Worm (Caenorhabditis elegans) whole organism, L1 larva: ENCODE results near the gene zip-5.

Source experiments
- C34B4.2 ChIP-seq: sonication (generic microtip); optimal IDR thresholded peaks from 2 replicates; lab custom pipeline; 2017; ENCODE audit warnings: mild to moderate bottlenecking, missing genetic modification characterization, missing compliant biosample characterization
- F16B12.6 ChIP-seq: fragments of 150-350 bp; optimal IDR thresholded peaks from 2 replicates; lab custom pipeline; 2014; ENCODE audit warnings: missing biosample characterization, missing genetic modification characterization
- Y116A8C.19 ChIP-seq: sonication (generic microtip); optimal IDR thresholded peaks from 2 replicates; lab custom pipeline; 2016; ENCODE audit warnings: missing compliant biosample characterization, missing genetic modification characterization, borderline replicate concordance
- aly-2 ChIP-seq: fragments of 150-350 bp; optimal IDR thresholded peaks from 2 replicates; lab custom pipeline; 2014; ENCODE audit warnings: missing biosample characterization, missing genetic modification characterization
- ceh-63 ChIP-seq: fragments of 200-800 bp; sonication (Bioruptor generic); optimal IDR thresholded peaks from 2 replicates; lab custom pipeline; 2018; ENCODE audit warnings: mild to moderate bottlenecking, missing genetic modification characterization, missing compliant biosample characterization
- efl-3 ChIP-seq: fragments of 200-800 bp; sonication (Bioruptor generic); optimal IDR thresholded peaks from 2 replicates; lab custom pipeline; 2018; ENCODE audit warnings: mild to moderate bottlenecking, missing genetic modification characterization, missing compliant biosample characterization
- egl-13 ChIP-seq: sonication (generic microtip); optimal IDR thresholded peaks from 2 replicates; lab custom pipeline; 2016; ENCODE audit warnings: missing genotype, missing genetic modification reagents, missing genetic modification characterization, missing compliant biosample characterization
- elt-2 ChIP-seq: sonication (generic microtip); optimal IDR thresholded peaks from 2 replicates; lab custom pipeline; 2016; ENCODE audit warnings: missing genetic modification characterization, mild to moderate bottlenecking, inconsistent platforms, missing compliant biosample characterization, missing genetic modification reagents
- fkh-4 ChIP-seq: sonication (generic microtip); optimal IDR thresholded peaks from 2 replicates; lab custom pipeline; 2016; ENCODE audit warnings: missing compliant biosample characterization, missing genetic modification characterization, borderline replicate concordance
- fkh-8 ChIP-seq: sonication (generic microtip); optimal IDR thresholded peaks from 2 replicates; lab custom pipeline; 2016; ENCODE audit warnings: mild to moderate bottlenecking, missing genetic modification characterization, missing compliant biosample characterization
- fos-1 ChIP-seq: fragments of 150-350 bp; optimal IDR thresholded peaks from 2 replicates; lab custom pipeline; 2014; ENCODE audit warnings: missing biosample characterization, missing genetic modification characterization
- grh-1 ChIP-seq: fragments of 200-800 bp; sonication (Bioruptor generic); IDR thresholded peaks from 2 replicates; pipeline ENCODE4 v1.3.6; 2022; ENCODE audit warnings: missing genetic modification reagents, missing genetic modification characterization, missing compliant biosample characterization
- hlh-17 ChIP-seq: fragments of 200-800 bp; sonication (Bioruptor generic); optimal IDR thresholded peaks from 2 replicates; lab custom pipeline; 2018; ENCODE audit warnings: missing genetic modification characterization, mild to moderate bottlenecking, missing compliant biosample characterization, moderate library complexity, borderline replicate concordance
- hlh-4 ChIP-seq: sonication (generic microtip); optimal IDR thresholded peaks from 2 replicates; lab custom pipeline; 2016; ENCODE audit warnings: mild to moderate bottlenecking, missing genetic modification characterization, missing compliant biosample characterization
- hpl-2 ChIP-seq: fragments of 150-350 bp; optimal IDR thresholded peaks from 2 replicates; lab custom pipeline; 2014; ENCODE audit warnings: missing biosample characterization, missing genetic modification reagents, missing genetic modification characterization
- jun-1 ChIP-seq: fragments of 150-350 bp; optimal IDR thresholded peaks from 2 replicates; lab custom pipeline; 2014; ENCODE audit warnings: missing biosample characterization, missing genetic modification reagents, missing genetic modification characterization
- lin-13 ChIP-seq: fragments of 150-350 bp; optimal IDR thresholded peaks from 2 replicates; lab custom pipeline; 2014; ENCODE audit warnings: missing biosample characterization, missing genetic modification reagents, missing genetic modification characterization
- lin-14 ChIP-seq: fragments of 200-800 bp; sonication (Bioruptor generic); optimal IDR thresholded peaks from 2 replicates; lab custom pipeline; 2018; ENCODE audit warnings: mild to moderate bottlenecking, missing genetic modification characterization, moderate library complexity, missing compliant biosample characterization
- lir-3 ChIP-seq: sonication (generic microtip); optimal IDR thresholded peaks from 2 replicates; lab custom pipeline; 2016; ENCODE audit warnings: mild to moderate bottlenecking, missing genetic modification characterization, moderate library complexity, missing compliant biosample characterization; ENCODE audit not compliant: poor library complexity
- mab-9 ChIP-seq: fragments of 200-800 bp; sonication (Bioruptor generic); IDR thresholded peaks from 2 replicates; pipeline ENCODE4 v1.3.6; 2022; ENCODE audit warnings: missing genetic modification reagents, missing genetic modification characterization, missing compliant biosample characterization
- mdl-1 ChIP-seq, 2 experiments: fragments of 150-350 bp; optimal IDR thresholded peaks; 2 replicates each; lab custom pipeline; 2014 to 2017; ENCODE audit warnings: missing biosample characterization in 2 of 2, missing genetic modification characterization in 2 of 2, inconsistent platforms in 1 of 2
- nhr-11 ChIP-seq: fragments of 150-350 bp; optimal IDR thresholded peaks from 2 replicates; lab custom pipeline; 2014; ENCODE audit warnings: missing biosample characterization, missing genetic modification characterization
- nhr-12 ChIP-seq: sonication (generic microtip); optimal IDR thresholded peaks from 2 replicates; lab custom pipeline; 2017; ENCODE audit warnings: missing biosample characterization, missing genetic modification characterization
- nhr-19 ChIP-seq: fragments of 200-800 bp; sonication (Bioruptor generic); conservative IDR thresholded peaks from 2 replicates; pipeline ENCODE4 v1.3.6; 2022; ENCODE audit warnings: missing genetic modification characterization, missing compliant biosample characterization
- nhr-20 ChIP-seq: sonication (generic microtip); optimal IDR thresholded peaks from 2 replicates; lab custom pipeline; 2016; ENCODE audit warnings: mild to moderate bottlenecking, missing genetic modification characterization, missing compliant biosample characterization
- nhr-47 ChIP-seq: sonication (generic microtip); optimal IDR thresholded peaks from 2 replicates; lab custom pipeline; 2016; ENCODE audit warnings: mild to moderate bottlenecking, missing genetic modification characterization, moderate library complexity, missing compliant biosample characterization
- nhr-71 ChIP-seq: sonication (generic microtip); optimal IDR thresholded peaks from 2 replicates; lab custom pipeline; 2016; ENCODE audit warnings: mild to moderate bottlenecking, missing genetic modification characterization, moderate library complexity, missing compliant biosample characterization
- nhr-84 ChIP-seq: sonication (generic microtip); optimal IDR thresholded peaks from 2 replicates; lab custom pipeline; 2017; ENCODE audit warnings: missing biosample characterization, missing genetic modification characterization
- nhr-85 ChIP-seq: sonication (generic microtip); peaks from one replicate; lab custom pipeline; 2016; ENCODE audit warnings: missing genetic modification characterization, inconsistent platforms, missing compliant biosample characterization
- pag-3 ChIP-seq: sonication (generic microtip); optimal IDR thresholded peaks from 2 replicates; lab custom pipeline; 2017; ENCODE audit warnings: missing genetic modification characterization, mild to moderate bottlenecking, missing compliant biosample characterization, antibody characterized with exemption, borderline replicate concordance; ENCODE audit not compliant: insufficient read depth
- rnt-1 ChIP-seq: sonication (generic microtip); optimal IDR thresholded peaks from 2 replicates; lab custom pipeline; 2016; ENCODE audit warnings: mild to moderate bottlenecking, missing genetic modification characterization, moderate library complexity, missing compliant biosample characterization
- skn-1 ChIP-seq: fragments of 150-350 bp; optimal IDR thresholded peaks from 2 replicates; lab custom pipeline; 2014; ENCODE audit warnings: missing biosample characterization, missing genetic modification characterization
- snpc-4 ChIP-seq: fragments of 150-350 bp; optimal IDR thresholded peaks from 2 replicates; lab custom pipeline; 2014; ENCODE audit warnings: missing biosample characterization, missing genetic modification characterization
- sox-4 ChIP-seq: sonication (generic microtip); optimal IDR thresholded peaks from 2 replicates; lab custom pipeline; 2016; ENCODE audit warnings: missing genetic modification characterization, missing compliant biosample characterization
- sup-37 ChIP-seq: fragments of 200-800 bp; sonication (Bioruptor generic); optimal IDR thresholded peaks from 2 replicates; lab custom pipeline; 2018; ENCODE audit warnings: mild to moderate bottlenecking, missing genetic modification characterization, missing compliant biosample characterization
- tbx-2 ChIP-seq: sonication (generic microtip); optimal IDR thresholded peaks from 2 replicates; lab custom pipeline; 2016; ENCODE audit warnings: missing genetic modification characterization, missing compliant biosample characterization
- tlp-1 ChIP-seq: fragments of 150-350 bp; optimal IDR thresholded peaks from 2 replicates; lab custom pipeline; 2014; ENCODE audit warnings: missing biosample characterization, missing genetic modification characterization
- unc-30 ChIP-seq: sonication (generic microtip); optimal IDR thresholded peaks from 2 replicates; lab custom pipeline; 2017; ENCODE audit warnings: missing biosample characterization, missing genetic modification characterization
- unc-62 ChIP-seq: fragments of 150-350 bp; optimal IDR thresholded peaks from 2 replicates; lab custom pipeline; 2014; ENCODE audit warnings: missing biosample characterization, missing genetic modification reagents, missing genetic modification characterization
- unc-86 ChIP-seq: sonication (generic microtip); optimal IDR thresholded peaks from 2 replicates; lab custom pipeline; 2016; ENCODE audit warnings: missing genetic modification characterization, missing compliant biosample characterization
- vab-15 ChIP-seq: sonication (generic microtip); optimal IDR thresholded peaks from 2 replicates; lab custom pipeline; 2017; ENCODE audit warnings: missing genotype, mild to moderate bottlenecking, missing genetic modification characterization, missing compliant biosample characterization
- zag-1 ChIP-seq: fragments of 150-350 bp; optimal IDR thresholded peaks from 2 replicates; lab custom pipeline; 2014; ENCODE audit warnings: missing biosample characterization, missing genetic modification characterization
- zip-4 ChIP-seq: fragments of 200-800 bp; sonication (Bioruptor generic); optimal IDR thresholded peaks from 2 replicates; lab custom pipeline; 2018; ENCODE audit warnings: mild to moderate bottlenecking, missing genetic modification characterization, moderate library complexity, missing compliant biosample characterization
- ztf-11 ChIP-seq, 2 experiments: sonication (generic microtip); optimal IDR thresholded peaks; 2 replicates each; lab custom pipeline; 2016 to 2017; ENCODE audit warnings: missing genetic modification characterization in 2 of 2, missing biosample characterization in 1 of 2, missing compliant biosample characterization in 1 of 2
- ztf-4 ChIP-seq: fragments of 150-350 bp; optimal IDR thresholded peaks from 2 replicates; lab custom pipeline; 2014; ENCODE audit warnings: missing biosample characterization, missing genetic modification characterization

The zip-5 gene

DNA sequence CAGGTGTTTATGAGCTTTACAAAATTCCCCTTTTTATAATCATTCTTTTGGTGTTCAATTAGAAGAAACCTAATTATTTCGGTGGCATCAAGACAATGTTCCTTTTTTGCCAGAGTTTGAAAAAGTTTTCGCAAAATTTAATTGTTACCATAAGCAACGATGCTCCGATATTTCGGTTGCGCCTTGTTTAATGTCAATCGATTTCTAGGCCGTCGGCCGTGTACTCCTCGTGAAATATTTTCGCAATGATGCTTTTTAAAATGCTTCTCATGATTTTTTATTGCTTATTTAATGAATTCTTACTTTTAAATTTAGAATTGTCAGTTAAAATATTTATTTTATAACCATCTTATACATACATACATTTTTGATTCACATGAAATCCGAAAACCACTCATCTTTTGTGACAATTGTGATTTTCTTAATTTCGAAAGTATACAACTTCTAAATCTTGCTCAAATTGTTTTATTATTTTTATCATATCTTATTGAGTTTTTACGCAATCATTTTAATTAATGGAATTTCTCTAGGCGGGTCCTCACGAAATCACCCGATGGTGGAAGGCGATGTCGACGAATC, 48.8 kb downstream of the zip-5 start, which contains the start of gene C50B6.3 (continued):
- TF ChIP-seq hlh-17, result no peak
- no peak for TF ChIP-seq pag-3 (tag; lab: Kevin White, UChicago)
- no peak for TF ChIP-seq hpl-2 (GFP tag; lab: Kevin White, UChicago)
- peak; percentile 74 for TF ChIP-seq fos-1 (tag; lab: Kevin White, UChicago)
- TF ChIP-seq nhr-11 (tag; lab: Kevin White, UChicago), result no peak
- TF ChIP-seq fkh-4 (tag; lab: Kevin White, UChicago), result peak; percentile 97
- TF ChIP-seq jun-1, result peak; percentile 42
- peak; percentile 90 for TF ChIP-seq lin-14 (GFP tag; lab: Kevin White, UChicago)
- peak; percentile 93 for TF ChIP-seq nhr-19 (GFP tag; lab: Robert Waterston, UW)
- TF ChIP-seq F16B12.6 (tag; lab: Kevin White, UChicago), result peak; percentile 24
- peak; percentile 93 for TF ChIP-seq egl-13
- TF ChIP-seq vab-15 (tag; lab: Kevin White, UChicago), result peak; percentile 84
- TF ChIP-seq ztf-11 (tag; optimal IDR thresholded peaks at IDR 0.05; lab: Kevin White, UChicago), result peak in 1 of 2 experiments; percentile 97
- TF ChIP-seq nhr-71, result peak; percentile 95
- TF ChIP-seq skn-1 (tag; lab: Kevin White, UChicago), result peak; percentile 66
- TF ChIP-seq nhr-85 (tag; lab: Kevin White, UChicago), result peak; percentile 95
- no peak for TF ChIP-seq nhr-12 (tag; lab: Kevin White, UChicago)
- no peak for TF ChIP-seq unc-30 (tag; lab: Kevin White, UChicago)
- peak in 1 of 2 experiments; percentile 58 for TF ChIP-seq mdl-1 (tag; optimal IDR thresholded peaks at IDR 0.05; lab: Kevin White, UChicago)
- TF ChIP-seq nhr-20, result peak; percentile 95
- TF ChIP-seq lin-13, result peak; percentile 79
- TF ChIP-seq zip-4 (GFP tag; lab: Kevin White, UChicago), result peak; percentile 66
- peak; percentile 66 for TF ChIP-seq snpc-4 (tag; lab: Kevin White, UChicago)
- peak; percentile 78 for TF ChIP-seq ztf-4 (tag; lab: Kevin White, UChicago)
- peak; percentile 99 for TF ChIP-seq rnt-1 (tag; lab: Kevin White, UChicago)
- TF ChIP-seq aly-2 (tag; lab: Kevin White, UChicago), result peak; percentile 43
- TF ChIP-seq grh-1, result peak; percentile 82
- TF ChIP-seq fkh-8 (tag; lab: Kevin White, UChicago), result peak; percentile 78
- TF ChIP-seq mab-9, result peak; percentile 80
- no peak for TF ChIP-seq tlp-1 (tag; lab: Kevin White, UChicago)
- TF ChIP-seq efl-3, result peak; percentile 44
- no peak for TF ChIP-seq sup-37 (GFP tag; lab: Kevin White, UChicago)
- TF ChIP-seq nhr-47 (tag; lab: Kevin White, UChicago), result peak; percentile 93
- peak; percentile 80 for TF ChIP-seq hlh-4 (tag; lab: Kevin White, UChicago)
- TF ChIP-seq unc-86 (tag; lab: Kevin White, UChicago), result peak; percentile 85
- TF ChIP-seq elt-2, result peak; percentile 63
- peak; percentile 81 for TF ChIP-seq Y116A8C.19 (tag; lab: Kevin White, UChicago)
- TF ChIP-seq unc-62 (GFP tag; lab: Kevin White, UChicago), result no peak
- TF ChIP-seq tbx-2 (tag; lab: Kevin White, UChicago), result peak; percentile 95
- peak; percentile 97 for TF ChIP-seq lir-3 (tag; lab: Kevin White, UChicago)
- TF ChIP-seq C34B4.2 (tag; lab: Kevin White, UChicago), result no peak
- peak; percentile 94 for TF ChIP-seq sox-4 (tag; lab: Kevin White, UChicago)
- no peak for TF ChIP-seq nhr-84
- peak; percentile 69 for TF ChIP-seq ceh-63 (GFP tag; lab: Kevin White, UChicago)
- peak; percentile 47 for TF ChIP-seq zag-1
